Worm (Caenorhabditis elegans): ENCODE measurements around the gene C56G2.15.

Gene C56G2.15

ce11 chrIII:6351438-6351837 lies 16.3 kb downstream of the C56G2.15 start:
- no peak for TF ChIP-seq unc-62 (GFP tag; optimal IDR thresholded peaks at IDR 0.05)

ce11 chrIII:6350424-6350823 lies 17.3 kb downstream of the C56G2.15 start:
- no peak for TF ChIP-seq unc-62 (GFP tag; optimal IDR thresholded peaks at IDR 0.05)

DNA sequence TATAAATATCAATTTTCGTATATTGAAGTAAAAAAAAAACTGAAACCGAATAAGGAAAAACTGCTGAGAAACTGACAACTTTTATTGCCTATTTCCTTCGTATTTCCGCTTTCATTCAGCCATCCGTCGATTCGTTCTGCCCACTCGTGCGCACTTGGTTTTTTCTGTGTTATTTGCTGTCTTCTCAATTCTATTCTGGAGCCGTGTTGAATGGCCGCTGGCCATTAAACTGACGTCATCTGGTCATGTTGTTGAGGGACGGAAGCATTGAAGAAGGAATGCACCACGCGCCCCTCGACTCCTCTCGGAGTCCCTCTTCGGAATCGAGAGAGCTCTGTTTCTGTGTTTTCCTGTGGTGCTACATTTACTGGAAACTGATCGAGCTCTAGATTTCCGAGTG lies 19.1 kb downstream of the C56G2.15 start:
- no peak for TF ChIP-seq unc-62 (GFP tag; optimal IDR thresholded peaks at IDR 0.05)

DNA sequence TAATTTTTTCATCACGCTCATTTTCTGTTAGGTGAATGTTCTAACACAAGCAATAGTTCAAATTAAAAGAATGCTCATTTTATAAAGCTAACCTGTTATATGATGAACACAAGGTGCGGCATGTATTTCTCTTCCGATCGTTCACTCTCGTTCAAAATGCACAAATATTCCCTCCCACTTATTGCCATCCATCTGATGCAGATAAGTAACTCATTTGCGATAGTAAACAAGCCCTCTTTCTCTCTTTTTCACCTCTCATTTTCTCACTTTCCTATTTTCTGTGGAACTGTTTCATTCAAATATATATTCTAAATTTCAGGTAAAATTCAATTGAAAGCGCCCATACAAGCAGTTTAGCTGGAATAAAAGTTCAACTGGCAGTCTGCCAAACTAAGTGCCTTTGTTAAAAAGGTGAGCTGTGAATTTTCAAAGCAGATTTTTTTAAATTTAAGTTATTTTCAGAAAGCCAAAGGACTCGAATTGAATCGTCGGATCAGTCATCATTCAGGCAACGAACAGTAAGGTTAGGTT lies 21.7 kb downstream of the C56G2.15 start, which contains the start of the genes trmt-10C.2 and C56G2.22:
Gene trmt-10C.2, plus strand, starts transcription at position 314 of the 531 bp plus-strand sequence.
Gene C56G2.22, plus strand, starts transcription at position 481 of the 531 bp plus-strand sequence.
- no peak for TF ChIP-seq unc-62 (GFP tag; optimal IDR thresholded peaks at IDR 0.05)

DNA sequence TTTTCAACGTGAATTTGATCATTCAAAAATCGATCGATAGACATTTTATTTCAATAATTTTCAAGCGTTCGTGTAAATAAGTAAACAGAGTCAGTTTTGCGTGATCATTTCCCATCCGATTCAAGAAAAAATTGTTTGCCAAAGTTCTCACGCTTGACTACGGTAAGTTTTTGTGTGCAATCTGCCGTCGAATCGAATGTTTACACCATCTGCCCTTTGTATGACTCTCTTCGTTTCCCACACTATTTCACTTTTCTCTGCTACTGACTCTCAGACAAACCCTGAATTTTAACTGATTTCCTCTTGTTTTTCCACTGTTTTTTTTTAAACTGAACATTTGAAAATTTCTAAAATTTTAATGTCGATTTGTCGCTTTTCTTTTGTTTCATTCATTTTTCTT lies 23.0 kb downstream of the C56G2.15 start:
- TF ChIP-seq unc-62 (GFP tag; optimal IDR thresholded peaks at IDR 0.05): no peak

DNA sequence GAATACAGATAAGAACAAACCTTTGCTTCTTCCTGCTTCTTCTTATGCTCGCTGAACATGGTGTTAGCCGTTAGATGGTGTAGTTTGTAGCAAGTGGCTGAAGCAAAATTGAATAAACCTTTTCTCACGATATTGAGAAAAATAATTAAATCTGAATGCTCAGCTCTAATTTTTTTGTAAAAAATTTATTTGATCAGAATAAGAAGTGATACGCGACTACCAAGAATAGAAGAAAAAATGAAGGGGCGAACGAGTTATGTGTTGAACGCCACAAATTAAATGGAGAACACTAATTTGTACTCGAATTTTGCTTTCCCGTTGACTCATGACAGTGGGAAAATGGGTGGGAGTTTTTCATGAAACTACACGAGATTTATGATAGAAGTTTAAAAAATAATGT lies 24.5 kb downstream of the C56G2.15 start, which contains the start of gene C56G2.9:
Gene C56G2.9, minus strand, starts transcription at position 101 of the 400 bp plus-strand sequence.
- no peak for TF ChIP-seq unc-62 (GFP tag; optimal IDR thresholded peaks at IDR 0.05)

ce11 chrIII:6341878-6342453 lies 25.7 kb downstream of the C56G2.15 start, which contains the start of gene rpn-13:
Gene rpn-13, minus strand, starts transcription at chrIII:6341928.
- no peak for TF ChIP-seq unc-62 (GFP tag; optimal IDR thresholded peaks at IDR 0.05)

ce11 chrIII:6339919-6340434 lies 27.7 kb downstream of the C56G2.15 start, which contains the start of gene let-767:
Gene let-767, minus strand, starts transcription at chrIII:6339969.
- no peak for TF ChIP-seq unc-62 (GFP tag; optimal IDR thresholded peaks at IDR 0.05)

- no peak for TF ChIP-seq unc-62 (GFP tag; optimal IDR thresholded peaks at IDR 0.05)
Observed at ce11 chrIII:6334364-6334763, 33.3 kb downstream of the C56G2.15 start.

ce11 chrIII:6331211-6331782 lies 36.4 kb downstream of the C56G2.15 start, which contains the start of gene C56G2.4:
Gene C56G2.4, plus strand, starts transcription at chrIII:6331732.
- no peak for TF ChIP-seq unc-62 (GFP tag; optimal IDR thresholded peaks at IDR 0.05)

DNA sequence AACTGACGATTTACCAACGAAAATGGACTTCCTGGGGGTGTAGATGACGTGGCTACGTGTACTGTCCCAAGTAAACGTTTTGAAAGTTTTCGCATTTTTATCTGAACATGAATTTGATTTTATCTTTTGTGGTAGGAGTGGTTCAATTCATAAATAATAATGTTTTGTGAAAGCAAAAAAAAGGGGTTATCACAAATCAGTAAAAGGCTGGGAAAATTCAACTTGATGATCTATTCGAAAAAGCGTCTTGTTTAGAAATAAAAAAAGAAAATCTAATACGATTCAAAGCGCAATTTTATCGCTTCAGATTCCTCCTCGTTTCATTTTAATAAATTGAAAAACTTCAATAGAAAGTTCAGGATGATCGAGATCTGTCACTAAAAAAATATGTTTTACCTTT lies 43.6 kb downstream of the C56G2.15 start, which contains the start of gene C56G2.5:
Gene C56G2.5, minus strand, starts transcription at position 101 of the 400 bp plus-strand sequence.
- no peak for TF ChIP-seq unc-62 (GFP tag; optimal IDR thresholded peaks at IDR 0.05)

DNA sequence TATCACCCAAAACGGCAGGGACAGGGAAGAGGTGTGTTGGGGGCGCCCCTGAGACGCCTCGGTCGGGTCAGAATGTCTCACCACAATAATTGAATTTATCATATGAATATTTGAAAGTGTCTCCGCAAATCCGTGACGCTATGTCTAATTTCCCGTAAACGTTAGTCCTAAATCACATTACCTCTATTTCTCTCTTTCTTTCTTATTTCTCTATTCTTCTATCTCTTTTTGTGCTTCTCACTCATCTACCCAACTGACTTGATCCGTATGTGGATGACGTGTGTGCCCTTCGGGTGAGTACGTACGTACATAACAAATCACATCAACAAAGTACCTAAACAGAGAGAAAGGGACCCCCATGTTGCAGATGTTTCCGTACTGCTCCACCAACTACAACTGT lies 50.4 kb downstream of the C56G2.15 start:
- TF ChIP-seq unc-62 (GFP tag; optimal IDR thresholded peaks at IDR 0.05): no peak

- no peak for TF ChIP-seq unc-62 (GFP tag; optimal IDR thresholded peaks at IDR 0.05)
Observed at ce11 chrIII:6316795-6317194, 50.9 kb downstream of the C56G2.15 start.
